Worm (Caenorhabditis elegans) whole organism, L2 larva: ENCODE data around the gene suf-1.
A peak's percentile ranks its signal among the peaks of the same experiment; 100 is the strongest.

Experiments
- C34F6.9 ChIP-seq: fragments of 150-350 bp; optimal IDR thresholded peaks from 2 replicates; lab custom pipeline; 2014; ENCODE audit warnings: missing biosample characterization, missing genetic modification characterization
- F13H6.1 ChIP-seq: sonication (generic microtip); optimal IDR thresholded peaks from 2 replicates; lab custom pipeline; 2016; ENCODE audit warnings: missing genetic modification characterization, missing compliant biosample characterization
- R02D3.7 ChIP-seq: fragments of 150-350 bp; optimal IDR thresholded peaks from 2 replicates; lab custom pipeline; 2014; ENCODE audit warnings: missing biosample characterization, missing genetic modification characterization
- Y55F3AM.14 ChIP-seq: fragments of 200-800 bp; sonication (Bioruptor generic); optimal IDR thresholded peaks from 2 replicates; lab custom pipeline; 2018; ENCODE audit warnings: mild to moderate bottlenecking, missing genetic modification characterization, missing compliant biosample characterization
- ZK546.5 ChIP-seq: sonication (generic microtip); optimal IDR thresholded peaks from 2 replicates; lab custom pipeline; 2017; ENCODE audit warnings: missing biosample characterization, missing genetic modification characterization
- alr-1 ChIP-seq: fragments of 150-350 bp; optimal IDR thresholded peaks from 2 replicates; lab custom pipeline; 2014; ENCODE audit warnings: missing biosample characterization, missing genetic modification characterization
- aly-2 ChIP-seq: fragments of 150-350 bp; optimal IDR thresholded peaks from 2 replicates; lab custom pipeline; 2014; ENCODE audit warnings: missing biosample characterization, missing genetic modification characterization
- ama-1 ChIP-seq: fragments of 150-350 bp; optimal IDR thresholded peaks from 2 replicates; lab custom pipeline; 2018; ENCODE audit warnings: inconsistent platforms
- blmp-1 ChIP-seq: sonication (generic microtip); optimal IDR thresholded peaks from 2 replicates; lab custom pipeline; 2017; ENCODE audit warnings: missing genetic modification characterization, mild to moderate bottlenecking, missing compliant biosample characterization, antibody characterized with exemption, moderate library complexity; ENCODE audit not compliant: insufficient read depth
- ceh-16 ChIP-seq: fragments of 150-350 bp; optimal IDR thresholded peaks from 2 replicates; lab custom pipeline; 2014; ENCODE audit warnings: missing biosample characterization, missing genetic modification characterization
- ceh-82 ChIP-seq: fragments of 150-350 bp; optimal IDR thresholded peaks from 2 replicates; lab custom pipeline; 2014; ENCODE audit warnings: missing biosample characterization, missing genetic modification characterization
- crh-2 ChIP-seq: sonication (generic microtip); optimal IDR thresholded peaks from 2 replicates; lab custom pipeline; 2017; ENCODE audit warnings: missing biosample characterization, missing genetic modification characterization
- dmd-4 ChIP-seq: sonication (generic microtip); optimal IDR thresholded peaks from 2 replicates; lab custom pipeline; 2017; ENCODE audit warnings: missing biosample characterization, missing genetic modification characterization
- egl-27 ChIP-seq: sonication (generic microtip); optimal IDR thresholded peaks from 3 replicates; lab custom pipeline; 2017; ENCODE audit warnings: missing biosample characterization, missing genetic modification reagents, missing genetic modification characterization
- elt-1 ChIP-seq: fragments of 150-350 bp; optimal IDR thresholded peaks from 2 replicates; lab custom pipeline; 2014; ENCODE audit warnings: missing biosample characterization, missing genetic modification characterization
- elt-3 ChIP-seq: sonication (generic microtip); optimal IDR thresholded peaks from 2 replicates; lab custom pipeline; 2017; ENCODE audit warnings: missing biosample characterization, missing genetic modification characterization
- fos-1 ChIP-seq: fragments of 150-350 bp; optimal IDR thresholded peaks from 2 replicates; lab custom pipeline; 2014; ENCODE audit warnings: missing biosample characterization, missing genetic modification characterization
- gmeb-1 ChIP-seq: fragments of 150-350 bp; optimal IDR thresholded peaks from 2 replicates; lab custom pipeline; 2014; ENCODE audit warnings: missing biosample characterization, missing genetic modification characterization
- lin-11 ChIP-seq: fragments of 150-350 bp; sonication (generic microtip); optimal IDR thresholded peaks from 2 replicates; lab custom pipeline; 2014; ENCODE audit warnings: missing biosample characterization, missing genetic modification characterization, inconsistent platforms, mixed read lengths
- lin-13 ChIP-seq: fragments of 150-350 bp; optimal IDR thresholded peaks from 2 replicates; lab custom pipeline; 2014; ENCODE audit warnings: missing biosample characterization, missing genetic modification reagents, missing genetic modification characterization
- lin-39 ChIP-seq: fragments of 150-350 bp; optimal IDR thresholded peaks from 2 replicates; lab custom pipeline; 2014; ENCODE audit warnings: missing biosample characterization, missing genetic modification reagents, missing genetic modification characterization
- lsy-2 ChIP-seq, 2 experiments: fragments of 150-350 bp in 1 of 2; sonication (generic microtip) in 1 of 2; optimal IDR thresholded peaks; 2 replicates each; lab custom pipeline; 2014 to 2017; ENCODE audit warnings: missing biosample characterization in 2 of 2, missing genetic modification characterization in 2 of 2
- mab-5 ChIP-seq: fragments of 150-350 bp; optimal IDR thresholded peaks from 2 replicates; lab custom pipeline; 2014; ENCODE audit warnings: missing biosample characterization, missing genetic modification characterization
- mbf-1 ChIP-seq: sonication (generic microtip); optimal IDR thresholded peaks from 2 replicates; lab custom pipeline; 2017; ENCODE audit warnings: missing biosample characterization, missing genetic modification characterization
- mdl-1 ChIP-seq, 2 experiments: fragments of 150-350 bp in 1 of 2; sonication (generic microtip) in 1 of 2; optimal IDR thresholded peaks; 2 replicates each; lab custom pipeline; 2017; ENCODE audit warnings: missing biosample characterization in 2 of 2, missing genetic modification characterization in 2 of 2
- nhr-10 ChIP-seq: sonication (generic microtip); optimal IDR thresholded peaks from 2 replicates; lab custom pipeline; 2017; ENCODE audit warnings: missing biosample characterization, missing genetic modification characterization
- nhr-11 ChIP-seq: fragments of 150-350 bp; optimal IDR thresholded peaks from 2 replicates; lab custom pipeline; 2014; ENCODE audit warnings: missing biosample characterization, missing genetic modification characterization
- nhr-12 ChIP-seq: fragments of 150-350 bp; optimal IDR thresholded peaks from 2 replicates; lab custom pipeline; 2014; ENCODE audit warnings: missing biosample characterization, missing genetic modification characterization
- nhr-129 ChIP-seq: fragments of 150-350 bp; optimal IDR thresholded peaks from 2 replicates; lab custom pipeline; 2014; ENCODE audit warnings: missing biosample characterization, missing genetic modification characterization
- nhr-21 ChIP-seq: fragments of 150-350 bp; optimal IDR thresholded peaks from 2 replicates; lab custom pipeline; 2014; ENCODE audit warnings: missing biosample characterization, missing genetic modification characterization
- nhr-23 ChIP-seq: fragments of 150-350 bp; optimal IDR thresholded peaks from 2 replicates; lab custom pipeline; 2014; ENCODE audit warnings: missing biosample characterization, missing genetic modification reagents, missing genetic modification characterization
- nhr-237 ChIP-seq: fragments of 150-350 bp; optimal IDR thresholded peaks from 2 replicates; lab custom pipeline; 2014; ENCODE audit warnings: missing biosample characterization, missing genetic modification characterization
- nhr-25 ChIP-seq: fragments of 150-350 bp; sonication (generic microtip); optimal IDR thresholded peaks from 3 replicates; lab custom pipeline; 2014; ENCODE audit warnings: missing biosample characterization, missing genetic modification characterization
- nhr-6 ChIP-seq: fragments of 150-350 bp; optimal IDR thresholded peaks from 2 replicates; lab custom pipeline; 2014; ENCODE audit warnings: missing biosample characterization, missing genetic modification characterization
- nhr-77 ChIP-seq: fragments of 150-350 bp; optimal IDR thresholded peaks from 2 replicates; lab custom pipeline; 2014; ENCODE audit warnings: missing biosample characterization, missing genetic modification characterization
- peb-1 ChIP-seq: fragments of 150-350 bp; optimal IDR thresholded peaks from 2 replicates; lab custom pipeline; 2014; ENCODE audit warnings: missing biosample characterization, missing genetic modification characterization
- sem-4 ChIP-seq: fragments of 150-350 bp; optimal IDR thresholded peaks from 2 replicates; lab custom pipeline; 2014; ENCODE audit warnings: missing biosample characterization, missing genetic modification reagents, missing genetic modification characterization
- skn-1 ChIP-seq: sonication (generic microtip); optimal IDR thresholded peaks from 2 replicates; lab custom pipeline; 2017; ENCODE audit warnings: missing biosample characterization, missing genetic modification characterization
- sma-3 ChIP-seq: sonication (generic microtip); optimal IDR thresholded peaks from 2 replicates; lab custom pipeline; 2016; ENCODE audit warnings: missing genetic modification reagents, missing genetic modification characterization, missing compliant biosample characterization
- sma-9 ChIP-seq, 2 experiments: fragments of 150-350 bp in 1 of 2; sonication (generic microtip) in 1 of 2; optimal IDR thresholded peaks; 2 replicates each; lab custom pipeline; 2014 to 2016; ENCODE audit warnings: missing genetic modification characterization in 2 of 2, mild to moderate bottlenecking in 1 of 2, missing biosample characterization in 1 of 2, missing compliant biosample characterization in 1 of 2, missing genetic modification reagents in 1 of 2, moderate library complexity in 1 of 2
- snpc-4 ChIP-seq: fragments of 150-350 bp; optimal IDR thresholded peaks from 2 replicates; lab custom pipeline; 2014; ENCODE audit warnings: missing biosample characterization, missing genetic modification characterization
- unc-39 ChIP-seq: fragments of 150-350 bp; optimal IDR thresholded peaks from 2 replicates; lab custom pipeline; 2014; ENCODE audit warnings: missing biosample characterization, missing genetic modification characterization
- unc-55 ChIP-seq: fragments of 150-350 bp; sonication (generic microtip); optimal IDR thresholded peaks from 3 replicates; lab custom pipeline; 2014; ENCODE audit warnings: missing biosample characterization, missing genetic modification reagents, missing genetic modification characterization
- unc-62 ChIP-seq: fragments of 150-350 bp; optimal IDR thresholded peaks from 2 replicates; lab custom pipeline; 2014; ENCODE audit warnings: missing biosample characterization, missing genetic modification reagents, missing genetic modification characterization
- zag-1 ChIP-seq: fragments of 150-350 bp; optimal IDR thresholded peaks from 2 replicates; lab custom pipeline; 2014; ENCODE audit warnings: missing biosample characterization, missing genetic modification characterization
- ztf-1 ChIP-seq: fragments of 200-800 bp; sonication (Bioruptor generic); conservative IDR thresholded peaks from 2 replicates; pipeline ENCODE4 v1.3.6; 2022; ENCODE audit warnings: missing genetic modification characterization, missing compliant biosample characterization
- ztf-11 ChIP-seq: sonication (generic microtip); optimal IDR thresholded peaks from 2 replicates; lab custom pipeline; 2017; ENCODE audit warnings: missing biosample characterization, missing genetic modification characterization
- ztf-4 ChIP-seq: fragments of 150-350 bp; optimal IDR thresholded peaks from 2 replicates; lab custom pipeline; 2014; ENCODE audit warnings: missing biosample characterization, missing genetic modification characterization

suf-1 gene

ce11 chrII:8559188-8559587 lies 44.5 kb upstream of the suf-1 start:
- TF ChIP-seq snpc-4 (tag; lab: Kevin White, UChicago) (no peak), elt-1 (tag; lab: Kevin White, UChicago) (no peak), ztf-1 (GFP tag; lab: Robert Waterston, UW) (no peak), lsy-2 (tag; optimal IDR thresholded peaks at IDR 0.05; lab: Kevin White, UChicago) (peak in 1 of 2 experiments; percentile 41), fos-1 (no peak), mab-5 (tag; lab: Kevin White, UChicago) (no peak)

ce11 chrII:8561227-8561626 lies 42.4 kb upstream of the suf-1 start, which contains the start of gene iff-2:
Gene iff-2 (minus strand): TSS chrII:8561367.
- TF ChIP-seq lin-13 (peak; percentile 99), sma-3 (GFP tag; lab: Kevin White, UChicago) (peak; percentile 100), nhr-21 (tag; lab: Kevin White, UChicago) (peak; percentile 99), unc-55 (GFP tag; lab: Kevin White, UChicago) (peak; percentile 100), nhr-11 (tag; lab: Kevin White, UChicago) (peak; percentile 22), nhr-25 (peak; percentile 99), unc-62 (GFP tag; lab: Kevin White, UChicago) (peak; percentile 92), mab-5 (tag; lab: Kevin White, UChicago) (peak; percentile 97), skn-1 (tag; lab: Kevin White, UChicago) (peak; percentile 94), sma-9 (GFP tag; optimal IDR thresholded peaks at IDR 0.05; lab: Kevin White, UChicago) (peak; percentile 99), sma-9 (tag; optimal IDR thresholded peaks at IDR 0.05; lab: Kevin White, UChicago) (no peak), peb-1 (tag; lab: Kevin White, UChicago) (peak; percentile 61), mbf-1 (tag; lab: Kevin White, UChicago) (no peak), nhr-23 (tag; lab: Kevin White, UChicago) (no peak), unc-39 (tag; lab: Kevin White, UChicago) (peak; percentile 88), nhr-129 (peak; percentile 99), C34F6.9 (tag; lab: Kevin White, UChicago) (peak; percentile 100), ceh-82 (tag; lab: Kevin White, UChicago) (peak; percentile 92), ztf-1 (GFP tag; lab: Robert Waterston, UW) (no peak), egl-27 (peak; percentile 98), blmp-1 (tag; lab: Kevin White, UChicago) (peak; percentile 97), ama-1 (lab: Kevin White, UChicago) (peak; percentile 89), zag-1 (peak; percentile 99), nhr-6 (peak; percentile 99), fos-1 (peak; percentile 99), Y55F3AM.14 (GFP tag; lab: Kevin White, UChicago) (peak; percentile 96), sem-4 (tag; lab: Kevin White, UChicago) (peak; percentile 99), crh-2 (peak; percentile 100), elt-3 (tag; lab: Kevin White, UChicago) (no peak), alr-1 (tag; lab: Kevin White, UChicago) (no peak), ztf-11 (tag; lab: Kevin White, UChicago) (peak; percentile 37), mdl-1 (tag; optimal IDR thresholded peaks at IDR 0.05; lab: Kevin White, UChicago) (peak; percentile 93 to 99), aly-2 (tag; lab: Kevin White, UChicago) (no peak), F13H6.1 (tag; lab: Kevin White, UChicago) (peak; percentile 99), nhr-10 (tag; lab: Kevin White, UChicago) (peak; percentile 92), nhr-12 (tag; lab: Kevin White, UChicago) (peak; percentile 65), lsy-2 (tag; optimal IDR thresholded peaks at IDR 0.05; lab: Kevin White, UChicago) (peak; percentile 94 to 98), snpc-4 (tag; lab: Kevin White, UChicago) (peak; percentile 93), nhr-77 (tag; lab: Kevin White, UChicago) (peak; percentile 89), nhr-237 (tag; lab: Kevin White, UChicago) (peak; percentile 77), lin-39 (tag; lab: Kevin White, UChicago) (no peak), lin-11 (peak; percentile 100), ZK546.5 (tag; lab: Kevin White, UChicago) (peak; percentile 93), elt-1 (tag; lab: Kevin White, UChicago) (no peak), R02D3.7 (tag; lab: Kevin White, UChicago) (peak; percentile 68), dmd-4 (tag; lab: Kevin White, UChicago) (no peak), ceh-16 (tag; lab: Kevin White, UChicago) (peak; percentile 99), gmeb-1 (tag; lab: Kevin White, UChicago) (peak; percentile 98), ztf-4 (tag; lab: Kevin White, UChicago) (peak; percentile 99)
